Fruit fly (Drosophila melanogaster) whole organism, pupa: ENCODE results near the gene Ugt35E2.

ENCODE experiments used
- CG10348 ChIP-seq: fragments of 200-800 bp; sonication (Bioruptor generic); IDR thresholded peaks from 2 replicates; pipeline ENCODE4 v1.3.6; 2022; ENCODE audit warnings: missing biosample characterization, missing genetic modification characterization
- CG12605 ChIP-seq: fragments of 200-800 bp; sonication (Bioruptor generic); IDR thresholded peaks from 2 replicates; pipeline ENCODE4 v1.3.6; 2022; ENCODE audit warnings: missing biosample characterization, missing genetic modification characterization
- CG13204 ChIP-seq: fragments of 200-800 bp; sonication (Bioruptor generic); optimal IDR thresholded peaks from 2 replicates; lab custom pipeline; 2018; ENCODE audit warnings: missing biosample characterization, mild to moderate bottlenecking, missing genetic modification characterization, moderate library complexity
- CG14655 ChIP-seq: fragments of 200-800 bp; sonication (Bioruptor generic); optimal IDR thresholded peaks from 3 replicates; lab custom pipeline; 2017; ENCODE audit warnings: mild to moderate bottlenecking, missing biosample characterization, missing genetic modification reagents, missing genetic modification characterization
- CG15710 ChIP-seq: fragments of 200-800 bp; sonication (Bioruptor generic); optimal IDR thresholded peaks from 2 replicates; lab custom pipeline; 2018; ENCODE audit warnings: missing biosample characterization, mild to moderate bottlenecking, missing genetic modification characterization, moderate library complexity
- CG17806 ChIP-seq: fragments of 200-800 bp; sonication (Bioruptor generic); optimal IDR thresholded peaks from 2 replicates; lab custom pipeline; 2018; ENCODE audit warnings: missing biosample characterization, mild to moderate bottlenecking, missing genetic modification characterization, moderate library complexity
- CG32121 ChIP-seq: fragments of 200-800 bp; sonication (Bioruptor generic); IDR thresholded peaks from 2 replicates; pipeline ENCODE4 v1.3.6; 2022; ENCODE audit warnings: missing biosample characterization, missing genetic modification characterization
- CG34367 ChIP-seq: fragments of 200-800 bp; sonication (Bioruptor generic); optimal IDR thresholded peaks from 2 replicates; lab custom pipeline; 2018; ENCODE audit warnings: missing biosample characterization, mild to moderate bottlenecking, missing genetic modification characterization
- CG4496 ChIP-seq: fragments of 200-800 bp; sonication (Bioruptor generic); IDR thresholded peaks from 3 replicates; pipeline ENCODE4 v1.3.6; 2022; ENCODE audit warnings: missing biosample characterization, missing genetic modification characterization
- CG8159 ChIP-seq: fragments of 200-800 bp; sonication (Bioruptor generic); optimal IDR thresholded peaks from 3 replicates; lab custom pipeline; 2018; ENCODE audit warnings: missing biosample characterization, mild to moderate bottlenecking, missing genetic modification characterization, moderate library complexity
- CG8301 ChIP-seq: fragments of 200-800 bp; sonication (Bioruptor generic); optimal IDR thresholded peaks from 2 replicates; lab custom pipeline; 2018; ENCODE audit warnings: missing biosample characterization, mild to moderate bottlenecking, missing genetic modification characterization
- CG9948 ChIP-seq: fragments of 200-800 bp; sonication (Bioruptor generic); optimal IDR thresholded peaks from 2 replicates; lab custom pipeline; 2018; ENCODE audit warnings: missing biosample characterization, mild to moderate bottlenecking, missing genetic modification characterization, moderate library complexity
- D1 ChIP-seq: fragments of 200-800 bp; sonication (Bioruptor generic); optimal IDR thresholded peaks from 2 replicates; lab custom pipeline; 2018; ENCODE audit warnings: missing biosample characterization, mild to moderate bottlenecking, missing genetic modification characterization, moderate library complexity
- Ets98B ChIP-seq: fragments of 200-800 bp; sonication (Bioruptor generic); IDR thresholded peaks from 2 replicates; pipeline ENCODE4 v1.3.6; 2022; ENCODE audit warnings: missing biosample characterization, missing genetic modification characterization
- Pif1A ChIP-seq: fragments of 200-800 bp; sonication (Bioruptor generic); optimal IDR thresholded peaks from 3 replicates; lab custom pipeline; 2016; ENCODE audit warnings: missing biosample characterization, missing genetic modification characterization
- Pif1B ChIP-seq: fragments of 200-800 bp; sonication (Bioruptor generic); optimal IDR thresholded peaks from 3 replicates; lab custom pipeline; 2016; ENCODE audit warnings: missing biosample characterization, missing genetic modification characterization
- fd96Ca ChIP-seq: fragments of 200-800 bp; sonication (Bioruptor generic); IDR thresholded peaks from 3 replicates; pipeline ENCODE4 v1.3.6; 2022; ENCODE audit warnings: missing biosample characterization, missing genetic modification characterization
- gl ChIP-seq: fragments of 200-800 bp; sonication (Bioruptor generic); optimal IDR thresholded peaks from 2 replicates; lab custom pipeline; 2018; ENCODE audit warnings: missing biosample characterization, mild to moderate bottlenecking, missing genetic modification characterization
- rn ChIP-seq: fragments of 200-800 bp; sonication (Bioruptor generic); IDR thresholded peaks from 2 replicates; pipeline ENCODE4 v1.3.6; 2022; ENCODE audit warnings: missing biosample characterization, missing genetic modification characterization

The Ugt35E2 gene

dm6 chr3R:11128116-11128626, 39.6 kb downstream of the Ugt35E2 start, which contains the start of gene Ugt35C1:
TSS of gene Ugt35C1 (minus strand) at chr3R:11128328.
- TF ChIP-seq CG14655 (no peak), Pif1A (GFP tag; lab: Kevin White, UChicago) (no peak), D1 (tag; lab: Kevin White, UChicago) (no peak), CG15710 (no peak), gl (no peak), Ets98B (GFP tag; lab: Robert Waterston, UW) (no peak), CG17806 (tag; lab: Kevin White, UChicago) (no peak), CG34367 (tag; lab: Kevin White, UChicago) (no peak), CG8159 (tag; lab: Kevin White, UChicago) (no peak), CG13204 (GFP tag; lab: Kevin White, UChicago) (no peak), Pif1B (no peak), CG9948 (tag; lab: Kevin White, UChicago) (no peak), fd96Ca (no peak), CG10348 (GFP tag; lab: Robert Waterston, UW) (no peak), CG12605 (GFP tag; lab: Robert Waterston, UW) (no peak), CG32121 (no peak), CG8301 (tag; lab: Kevin White, UChicago) (no peak)
- TF ChIP-seq, all 21 proteins: peak for 0

dm6 chr3R:11126383-11126782, 41.4 kb downstream of the Ugt35E2 start:
- no peak for TF ChIP-seq Pif1A (GFP tag; lab: Kevin White, UChicago)
- no peak for TF ChIP-seq CG4496 (GFP tag; lab: Robert Waterston, UW)
- no peak for TF ChIP-seq fd96Ca
- TF ChIP-seq CG14655 = no peak
- no peak for TF ChIP-seq gl
- TF ChIP-seq CG32121 = no peak
- no peak for TF ChIP-seq rn
- TF ChIP-seq CG17806 (tag; lab: Kevin White, UChicago) = no peak
